Fruit fly (Drosophila melanogaster) whole organism, prepupa: ENCODE results near the gene lark.

Experiments used
- CG10631 ChIP-seq: fragments of 200-800 bp; sonication (Bioruptor generic); optimal IDR thresholded peaks from 2 replicates; lab custom pipeline; 2016; ENCODE audit warnings: missing biosample characterization, missing genetic modification characterization
- CG11902 ChIP-seq: fragments of 200-800 bp; sonication (Bioruptor generic); optimal IDR thresholded peaks from 3 replicates; lab custom pipeline; 2016; ENCODE audit warnings: missing biosample characterization, missing genetic modification characterization
- CG15336 ChIP-seq: fragments of 200-800 bp; sonication (Bioruptor generic); IDR thresholded peaks from 2 replicates; pipeline ENCODE4 v1.3.6; 2022; ENCODE audit warnings: missing biosample characterization, missing genetic modification characterization
- CG6163 ChIP-seq: fragments of 200-800 bp; sonication (Bioruptor generic); IDR thresholded peaks from 3 replicates; pipeline ENCODE4 v1.3.6; 2022; ENCODE audit warnings: missing biosample characterization, missing genetic modification characterization
- CG7368 ChIP-seq: fragments of 200-800 bp; sonication (Bioruptor generic); optimal IDR thresholded peaks from 3 replicates; lab custom pipeline; 2016; ENCODE audit warnings: missing biosample characterization, missing genetic modification characterization
- Hr4 ChIP-seq: fragments of 200-800 bp; sonication (Bioruptor generic); optimal IDR thresholded peaks from 3 replicates; lab custom pipeline; 2016; ENCODE audit warnings: missing biosample characterization, missing genetic modification characterization
- OdsH ChIP-seq: fragments of 200-800 bp; sonication (Bioruptor generic); optimal IDR thresholded peaks from 3 replicates; lab custom pipeline; 2016; ENCODE audit warnings: missing biosample characterization, missing genetic modification characterization
- Smox ChIP-seq: fragments of 200-800 bp; sonication (Bioruptor generic); optimal IDR thresholded peaks from 3 replicates; lab custom pipeline; 2016; ENCODE audit warnings: missing biosample characterization, missing genetic modification characterization
- Sox15 ChIP-seq: fragments of 200-800 bp; sonication (Bioruptor generic); optimal IDR thresholded peaks from 3 replicates; lab custom pipeline; 2016; ENCODE audit warnings: missing biosample characterization, missing genetic modification characterization
- achi ChIP-seq: fragments of 200-800 bp; sonication (Bioruptor generic); optimal IDR thresholded peaks from 3 replicates; lab custom pipeline; 2016; ENCODE audit warnings: missing biosample characterization, missing genetic modification characterization
- acj6 ChIP-seq: fragments of 200-800 bp; sonication (Bioruptor generic); optimal IDR thresholded peaks from 3 replicates; lab custom pipeline; 2016; ENCODE audit warnings: missing biosample characterization, missing genetic modification characterization
- dsx ChIP-seq: fragments of 200-800 bp; optimal IDR thresholded peaks from 3 replicates; lab custom pipeline; 2019; ENCODE audit warnings: missing biosample characterization, mild to moderate bottlenecking, missing genetic modification characterization, moderate library complexity; ENCODE audit not compliant: poor library complexity, severe bottlenecking
- fkh ChIP-seq: fragments of 200-800 bp; sonication (Bioruptor generic); optimal IDR thresholded peaks from 3 replicates; lab custom pipeline; 2017; ENCODE audit warnings: missing biosample characterization, mild to moderate bottlenecking, missing genetic modification characterization, moderate library complexity
- net ChIP-seq: fragments of 200-800 bp; sonication (Bioruptor generic); optimal IDR thresholded peaks from 3 replicates; lab custom pipeline; 2016; ENCODE audit warnings: missing biosample characterization, missing genetic modification characterization
- spab ChIP-seq: fragments of 200-800 bp; sonication (Bioruptor generic); optimal IDR thresholded peaks from 2 replicates; lab custom pipeline; 2017; ENCODE audit warnings: missing biosample characterization, mild to moderate bottlenecking, missing genetic modification characterization, missing genetic modification reagents
- ss ChIP-seq, 2 experiments: fragments of 200-800 bp; sonication (Bioruptor generic); optimal IDR thresholded peaks; 2 replicates in 1 of 2; 3 replicates in 1 of 2; lab custom pipeline; 2017 to 2018; ENCODE audit warnings: mild to moderate bottlenecking in 2 of 2, missing biosample characterization in 2 of 2, missing genetic modification characterization in 2 of 2, moderate library complexity in 1 of 2

lark gene

dm6 chr3L:7390442-7390841 is 51.4 kb downstream of the lark start, which contains the start of gene CG8563:
CG8563 (plus strand) TSS chr3L:7390742.
- no peak for TF ChIP-seq ss (GFP tag; optimal IDR thresholded peaks at IDR 0.05; lab: Kevin White, UChicago)
- TF ChIP-seq OdsH (GFP tag; lab: Kevin White, UChicago) = no peak
- TF ChIP-seq dsx (GFP tag; lab: Kevin White, UChicago) = no peak
- TF ChIP-seq CG6163 (GFP tag; lab: Robert Waterston, UW) = no peak
- TF ChIP-seq spab (GFP tag; lab: Kevin White, UChicago) = no peak
- no peak for TF ChIP-seq achi
- no peak for TF ChIP-seq fkh (GFP tag; lab: Kevin White, UChicago)
- no peak for TF ChIP-seq Hr4 (GFP tag; lab: Kevin White, UChicago)
- no peak for TF ChIP-seq Smox (GFP tag; lab: Kevin White, UChicago)
- no peak for TF ChIP-seq CG10631 (GFP tag; lab: Kevin White, UChicago)
- no peak for TF ChIP-seq CG15336 (GFP tag; lab: Robert Waterston, UW)
- no peak for TF ChIP-seq CG11902 (GFP tag; lab: Kevin White, UChicago)
- TF ChIP-seq Sox15 = no peak
- TF ChIP-seq acj6 (GFP tag; lab: Kevin White, UChicago) = no peak
- TF ChIP-seq CG7368 (GFP tag; lab: Kevin White, UChicago) = no peak
- no peak for TF ChIP-seq net (GFP tag; lab: Kevin White, UChicago)
